Worm (Caenorhabditis elegans): ENCODE data around the gene B0024.11.

B0024.11 gene

ce11 chrV:10285853-10286252 lies 33.5 kb downstream of the B0024.11 start:
- TF ChIP-seq efl-3 (GFP tag; optimal IDR thresholded peaks at IDR 0.05) (no peak), aly-2 (tag; optimal IDR thresholded peaks at IDR 0.05) (no peak), skn-1 (tag; optimal IDR thresholded peaks at IDR 0.05) (no peak), nhr-237 (tag; optimal IDR thresholded peaks at IDR 0.05) (no peak), fkh-4 (tag; optimal IDR thresholded peaks at IDR 0.05; ENCODE audit: borderline replicate concordance) (peak; percentile 92), nhr-77 (tag; optimal IDR thresholded peaks at IDR 0.05) (no peak), sptf-1 (tag; optimal IDR thresholded peaks at IDR 0.05) (no peak), ceh-8 (GFP tag; optimal IDR thresholded peaks at IDR 0.05) (no peak), snu-23 (GFP tag; optimal IDR thresholded peaks at IDR 0.05) (no peak), hlh-4 (tag; optimal IDR thresholded peaks at IDR 0.05) (no peak), snpc-4 (tag; optimal IDR thresholded peaks at IDR 0.05) (no peak), hpl-2 (GFP tag; optimal IDR thresholded peaks at IDR 0.05) (no peak), egl-27 (tag; optimal IDR thresholded peaks at IDR 0.05) (no peak), efl-1 (optimal IDR thresholded peaks at IDR 0.05) (no peak), efl-1 (GFP tag; optimal IDR thresholded peaks at IDR 0.05 in 1 of 2) (peak in 1 of 2 experiments; percentile 44), dsc-1 (tag; optimal IDR thresholded peaks at IDR 0.05) (peak; percentile 97)

- TF ChIP-seq sup-37 (GFP tag; optimal IDR thresholded peaks at IDR 0.05) = no peak
- TF ChIP-seq ama-1 (optimal IDR thresholded peaks at IDR 0.05) = no peak
- TF ChIP-seq aly-2 (tag; optimal IDR thresholded peaks at IDR 0.05) = no peak
- no peak for TF ChIP-seq nhr-76 (tag; optimal IDR thresholded peaks at IDR 0.05)
- TF ChIP-seq lsy-2 (tag; optimal IDR thresholded peaks at IDR 0.05) = no peak
- TF ChIP-seq egl-13 (tag; optimal IDR thresholded peaks at IDR 0.05) = no peak
- no peak for TF ChIP-seq nhr-237 (tag; optimal IDR thresholded peaks at IDR 0.05)
- no peak for TF ChIP-seq ceh-8 (GFP tag; optimal IDR thresholded peaks at IDR 0.05)
- TF ChIP-seq ztf-4 (tag; optimal IDR thresholded peaks at IDR 0.05) = no peak
- no peak for TF ChIP-seq unc-30 (tag; optimal IDR thresholded peaks at IDR 0.05)
- TF ChIP-seq unc-62 (GFP tag; optimal IDR thresholded peaks at IDR 0.05) = no peak
Measured at ce11 chrV:10283444-10283843, 35.9 kb downstream of the B0024.11 start, which contains the start of gene lys-3. TSS of gene lys-3 (minus strand) at chrV:10283544.

- TF ChIP-seq pqm-1 (tag; optimal IDR thresholded peaks at IDR 0.05) (peak; percentile 50), hlh-4 (tag; optimal IDR thresholded peaks at IDR 0.05) (no peak), pax-3 (tag; optimal IDR thresholded peaks at IDR 0.05) (peak; percentile 4), elt-2 (tag; optimal IDR thresholded peaks at IDR 0.05) (peak; percentile 75)
Measured at ce11 chrV:10281374-10281773, 38.0 kb downstream of the B0024.11 start, which contains the start of gene lys-2. TSS of gene lys-2 (minus strand) at chrV:10281474.

- peak; percentile 63 for TF ChIP-seq tlp-1 (tag; optimal IDR thresholded peaks at IDR 0.05)
- no peak for TF ChIP-seq alr-1 (tag; optimal IDR thresholded peaks at IDR 0.05; ENCODE audit: borderline replicate concordance)
- peak; percentile 86 for TF ChIP-seq elt-2 (tag; optimal IDR thresholded peaks at IDR 0.05)
- no peak for TF ChIP-seq lin-14 (GFP tag; optimal IDR thresholded peaks at IDR 0.05)
- no peak for TF ChIP-seq C16A3.4 (tag; optimal IDR thresholded peaks at IDR 0.05)
Measured at ce11 chrV:10280112-10280511, 39.2 kb downstream of the B0024.11 start.

ce11 chrV:10277579-10277978 lies 41.8 kb downstream of the B0024.11 start, which contains the start of gene lys-1:
TSS of gene lys-1 (plus strand) at chrV:10277904.
- TF ChIP-seq pag-3 (tag; optimal IDR thresholded peaks at IDR 0.05; ENCODE audit: borderline replicate concordance, insufficient read depth) = no peak
- no peak for TF ChIP-seq sup-37 (GFP tag; optimal IDR thresholded peaks at IDR 0.05)
- no peak for TF ChIP-seq nhr-11 (tag; optimal IDR thresholded peaks at IDR 0.05)
- peak; percentile 21 for TF ChIP-seq tlp-1 (tag; optimal IDR thresholded peaks at IDR 0.05)
- no peak for TF ChIP-seq zag-1 (tag; optimal IDR thresholded peaks at IDR 0.05)
- no peak for TF ChIP-seq irx-1 (tag; optimal IDR thresholded peaks at IDR 0.05)
- no peak for TF ChIP-seq ama-1 (optimal IDR thresholded peaks at IDR 0.05)
- no peak for TF ChIP-seq nhr-28 (tag; optimal IDR thresholded peaks at IDR 0.05)
- no peak for TF ChIP-seq Y116A8C.19 (tag; optimal IDR thresholded peaks at IDR 0.05; ENCODE audit: borderline replicate concordance)
- peak; percentile 54 for TF ChIP-seq elt-2 (tag; optimal IDR thresholded peaks at IDR 0.05)
- no peak for TF ChIP-seq zip-4 (GFP tag; optimal IDR thresholded peaks at IDR 0.05)
- TF ChIP-seq isw-1 (GFP tag; IDR thresholded peaks at IDR 0.05) = no peak
- no peak for TF ChIP-seq nhr-84 (tag; optimal IDR thresholded peaks at IDR 0.05)
- TF ChIP-seq xbp-1 (tag; optimal IDR thresholded peaks at IDR 0.05) = no peak
- TF ChIP-seq unc-130 (tag; optimal IDR thresholded peaks at IDR 0.05) = no peak
- TF ChIP-seq ztf-11 (tag; optimal IDR thresholded peaks at IDR 0.05) = no peak
- no peak for TF ChIP-seq hlh-4 (tag; optimal IDR thresholded peaks at IDR 0.05)
- TF ChIP-seq efl-1 (optimal IDR thresholded peaks at IDR 0.05) = no peak
- TF ChIP-seq efl-1 (GFP tag; optimal IDR thresholded peaks at IDR 0.05 in 1 of 2) = peak in 1 of 2 experiments; percentile 22
- TF ChIP-seq jun-1 (tag; optimal IDR thresholded peaks at IDR 0.05) = no peak
- no peak for TF ChIP-seq swsn-7 (tag; optimal IDR thresholded peaks at IDR 0.05)
- TF ChIP-seq blmp-1 (tag; optimal IDR thresholded peaks at IDR 0.05) = no peak
- no peak for TF ChIP-seq unc-86 (tag; optimal IDR thresholded peaks at IDR 0.05)

Data from whole organism, L1 larva.